Fruit fly (Drosophila melanogaster): ENCODE data around the gene kdn.

- TF ChIP-seq psq (optimal IDR thresholded peaks at IDR 0.05) (no peak), h (optimal IDR thresholded peaks at IDR 0.05) (no peak), ttk (optimal IDR thresholded peaks at IDR 0.05) (no peak)
Measured at dm6 chrX:6349231-6349630, 1.2 kb upstream of the kdn start.
